Fruit fly (Drosophila melanogaster) whole organism, embryonic: Measurements from ENCODE around the gene pasi2.
A peak's percentile ranks its signal among the peaks of the same experiment; 100 is the strongest.

Experiments
- Awh ChIP-seq: fragments of 200-800 bp; sonication (Bioruptor generic); IDR thresholded peaks from 2 replicates; pipeline ENCODE4, ENCODE4 v1.3.6; 2022; ENCODE audit warnings: missing biosample characterization, missing genetic modification characterization
- BEAF-32 ChIP-seq: fragments of 200-800 bp; sonication (Bioruptor generic); optimal IDR thresholded peaks from 3 replicates; lab custom pipeline; 2017; ENCODE audit warnings: missing biosample characterization, missing genetic modification characterization, mild to moderate bottlenecking, moderate library complexity, missing genetic modification reagents
- CG11504 ChIP-seq: fragments of 200-800 bp; sonication (Bioruptor generic); optimal IDR thresholded peaks from 3 replicates; lab custom pipeline; 2019; ENCODE audit warnings: missing biosample characterization, mild to moderate bottlenecking, missing genetic modification characterization, moderate library complexity
- CG1233 ChIP-seq: fragments of 200-800 bp; sonication (Bioruptor generic); optimal IDR thresholded peaks from 4 replicates; lab custom pipeline; 2018; ENCODE audit warnings: missing biosample characterization, mild to moderate bottlenecking, missing genetic modification characterization
- CG14667 ChIP-seq: fragments of 200-800 bp; sonication (Bioruptor generic); IDR thresholded peaks from 2 replicates; pipeline ENCODE4 v1.3.6; 2022; ENCODE audit warnings: missing biosample characterization, missing genetic modification characterization
- CG16779 ChIP-seq: fragments of 200-800 bp; sonication (Bioruptor generic); IDR thresholded peaks from 2 replicates; pipeline ENCODE4 v1.3.6; 2022; ENCODE audit warnings: missing biosample characterization, missing genetic modification characterization
- CG18599 ChIP-seq: fragments of 200-800 bp; sonication (Bioruptor generic); optimal IDR thresholded peaks from 3 replicates; lab custom pipeline; 2017; ENCODE audit warnings: missing biosample characterization, missing genetic modification characterization, mild to moderate bottlenecking, moderate library complexity, missing genetic modification reagents
- CG4424 ChIP-seq: fragments of 200-800 bp; sonication (Bioruptor generic); optimal IDR thresholded peaks from 3 replicates; lab custom pipeline; 2016; ENCODE audit warnings: missing biosample characterization, missing genetic modification characterization
- CG7745 ChIP-seq: fragments of 200-800 bp; sonication (Bioruptor generic); optimal IDR thresholded peaks from 2 replicates; lab custom pipeline; 2018; ENCODE audit warnings: missing biosample characterization, mild to moderate bottlenecking, missing genetic modification characterization, moderate library complexity
- CG8281 ChIP-seq: fragments of 200-800 bp; sonication (Bioruptor generic); optimal IDR thresholded peaks from 2 replicates; lab custom pipeline; 2018; ENCODE audit warnings: missing biosample characterization, mild to moderate bottlenecking, missing genetic modification characterization, moderate library complexity
- CG8765 ChIP-seq: fragments of 200-800 bp; sonication (Bioruptor generic); IDR thresholded peaks from 2 replicates; pipeline ENCODE4 v1.3.6; 2022; ENCODE audit warnings: missing biosample characterization, missing genetic modification characterization
- CG9727 ChIP-seq: fragments of 200-800 bp; sonication (Bioruptor generic); optimal IDR thresholded peaks from 3 replicates; lab custom pipeline; 2017; ENCODE audit warnings: missing biosample characterization, mild to moderate bottlenecking, missing genetic modification characterization
- E2f2 ChIP-seq: fragments of 200-800 bp; sonication (Bioruptor generic); IDR thresholded peaks from 2 replicates; pipeline ENCODE4 v1.3.6; 2022; ENCODE audit warnings: missing biosample characterization, missing genetic modification characterization
- HLH3B ChIP-seq: fragments of 200-800 bp; sonication (Bioruptor generic); IDR thresholded peaks from 2 replicates; pipeline ENCODE4 v1.3.6; 2022; ENCODE audit warnings: missing biosample characterization, missing genetic modification characterization
- MTF-1 ChIP-seq: fragments of 200-800 bp; sonication (Bioruptor generic); optimal IDR thresholded peaks from 2 replicates; lab custom pipeline; 2018; ENCODE audit warnings: missing biosample characterization, mild to moderate bottlenecking, missing genetic modification characterization, borderline replicate concordance
- Med ChIP-seq: fragments of 200-800 bp; sonication (Bioruptor generic); peaks from one replicate; lab custom pipeline; 2016; ENCODE audit warnings: missing biosample characterization, missing genetic modification characterization, mild to moderate bottlenecking, inconsistent platforms, moderate library complexity
- Nf-YB ChIP-seq: fragments of 200-800 bp; sonication (Bioruptor generic); optimal IDR thresholded peaks from 3 replicates; lab custom pipeline; 2019; ENCODE audit warnings: missing biosample characterization, mild to moderate bottlenecking, missing genetic modification characterization, moderate library complexity
- Spps ChIP-seq: fragments of 200-800 bp; sonication (Bioruptor generic); optimal IDR thresholded peaks from 2 replicates; lab custom pipeline; 2018; ENCODE audit warnings: missing biosample characterization, mild to moderate bottlenecking, missing genetic modification characterization
- Stat92E ChIP-seq, 3 experiments: fragments of >200 bp in 2 of 3; fragments of 200-800 bp in 1 of 3; sonication (Bioruptor generic) in 1 of 3; optimal IDR thresholded peaks; 2 replicates each; lab custom pipeline; 2017 to 2019; ENCODE audit warnings: missing biosample characterization in 3 of 3, missing genetic modification characterization in 3 of 3, mild to moderate bottlenecking in 1 of 3, moderate library complexity in 1 of 3
- ash1 ChIP-seq: fragments of 200-800 bp; sonication (Bioruptor generic); optimal IDR thresholded peaks from 2 replicates; lab custom pipeline; 2018; ENCODE audit warnings: missing biosample characterization, mild to moderate bottlenecking, missing genetic modification characterization
- cg ChIP-seq: fragments of 200-800 bp; sonication (Bioruptor generic); optimal IDR thresholded peaks from 3 replicates; lab custom pipeline; 2019; ENCODE audit warnings: missing biosample characterization, mild to moderate bottlenecking, missing genetic modification characterization, moderate library complexity
- corto ChIP-seq: fragments of 200-800 bp; sonication (Bioruptor generic); optimal IDR thresholded peaks from 2 replicates; lab custom pipeline; 2016; ENCODE audit warnings: missing biosample characterization, mild to moderate bottlenecking, missing genetic modification characterization, moderate library complexity
- crol ChIP-seq: fragments of 200-800 bp; sonication (Bioruptor generic); IDR thresholded peaks from 2 replicates; pipeline ENCODE4 v1.3.6; 2022; ENCODE audit warnings: missing biosample characterization, missing genetic modification characterization
- fd96Cb ChIP-seq: fragments of 200-800 bp; sonication (Bioruptor generic); optimal IDR thresholded peaks from 2 replicates; lab custom pipeline; 2018; ENCODE audit warnings: missing biosample characterization, mild to moderate bottlenecking, missing genetic modification characterization, moderate library complexity
- fu2 ChIP-seq: fragments of 200-800 bp; sonication (Bioruptor generic); optimal IDR thresholded peaks from 2 replicates; lab custom pipeline; 2016; ENCODE audit warnings: missing biosample characterization, missing genetic modification characterization
- insv ChIP-seq, 2 experiments: fragments of 200-800 bp; sonication (Bioruptor generic); optimal IDR thresholded peaks; 3 replicates each; lab custom pipeline; 2016 to 2018; ENCODE audit warnings: missing biosample characterization in 2 of 2, missing genetic modification characterization in 2 of 2
- jigr1 ChIP-seq: fragments of 200-800 bp; sonication (Bioruptor generic); IDR thresholded peaks from 3 replicates; pipeline ENCODE4 v1.3.6; 2022; ENCODE audit warnings: missing biosample characterization, missing genetic modification characterization
- nom ChIP-seq: fragments of 200-800 bp; sonication (Bioruptor generic); optimal IDR thresholded peaks from 2 replicates; lab custom pipeline; 2017; ENCODE audit warnings: missing biosample characterization, missing genetic modification characterization, mild to moderate bottlenecking, moderate library complexity, missing genetic modification reagents
- org-1 ChIP-seq: fragments of 200-800 bp; sonication (Bioruptor generic); optimal IDR thresholded peaks from 2 replicates; lab custom pipeline; 2017; ENCODE audit warnings: missing biosample characterization, missing genetic modification characterization
- otp ChIP-seq: fragments of 200-800 bp; sonication (Bioruptor generic); IDR thresholded peaks from 3 replicates; pipeline ENCODE4, ENCODE4 v1.3.6; 2022; ENCODE audit warnings: missing biosample characterization, missing genetic modification characterization
- phol ChIP-seq: fragments of 200-800 bp; sonication (Bioruptor generic); optimal IDR thresholded peaks from 3 replicates; lab custom pipeline; 2018; ENCODE audit warnings: missing biosample characterization, mild to moderate bottlenecking, missing genetic modification characterization, moderate library complexity
- sqz ChIP-seq: fragments of 200-800 bp; sonication (Bioruptor generic); optimal IDR thresholded peaks from 3 replicates; lab custom pipeline; 2018; ENCODE audit warnings: missing biosample characterization, mild to moderate bottlenecking, missing genetic modification characterization
- stwl ChIP-seq: fragments of 200-800 bp; sonication (Bioruptor generic); optimal IDR thresholded peaks from 3 replicates; lab custom pipeline; 2018; ENCODE audit warnings: missing biosample characterization, mild to moderate bottlenecking, missing genetic modification characterization, moderate library complexity
- tap ChIP-seq: fragments of 200-800 bp; optimal IDR thresholded peaks from 3 replicates; lab custom pipeline; 2019; ENCODE audit warnings: missing biosample characterization, mild to moderate bottlenecking, missing genetic modification characterization, moderate library complexity
- tio ChIP-seq: fragments of 200-800 bp; sonication (Bioruptor generic); optimal IDR thresholded peaks from 2 replicates; lab custom pipeline; 2017; ENCODE audit warnings: missing biosample characterization, missing genetic modification characterization, inconsistent platforms
- ttk ChIP-seq: fragments of 200-800 bp; sonication (Bioruptor generic); IDR thresholded peaks from 2 replicates; pipeline ENCODE4 v2.1.2; 2022; ENCODE audit warnings: missing biosample characterization, missing genetic modification characterization
- unc-4 ChIP-seq: fragments of 200-800 bp; sonication (Bioruptor generic); IDR thresholded peaks from 2 replicates; pipeline ENCODE4 v1.3.6; 2022; ENCODE audit warnings: missing biosample characterization, missing genetic modification characterization; ENCODE audit not compliant: partially characterized antibody
- zf30C ChIP-seq: fragments of 200-800 bp; sonication (Bioruptor generic); optimal IDR thresholded peaks from 3 replicates; lab custom pipeline; 2018; ENCODE audit warnings: missing biosample characterization, mild to moderate bottlenecking, missing genetic modification characterization

The pasi2 gene

DNA sequence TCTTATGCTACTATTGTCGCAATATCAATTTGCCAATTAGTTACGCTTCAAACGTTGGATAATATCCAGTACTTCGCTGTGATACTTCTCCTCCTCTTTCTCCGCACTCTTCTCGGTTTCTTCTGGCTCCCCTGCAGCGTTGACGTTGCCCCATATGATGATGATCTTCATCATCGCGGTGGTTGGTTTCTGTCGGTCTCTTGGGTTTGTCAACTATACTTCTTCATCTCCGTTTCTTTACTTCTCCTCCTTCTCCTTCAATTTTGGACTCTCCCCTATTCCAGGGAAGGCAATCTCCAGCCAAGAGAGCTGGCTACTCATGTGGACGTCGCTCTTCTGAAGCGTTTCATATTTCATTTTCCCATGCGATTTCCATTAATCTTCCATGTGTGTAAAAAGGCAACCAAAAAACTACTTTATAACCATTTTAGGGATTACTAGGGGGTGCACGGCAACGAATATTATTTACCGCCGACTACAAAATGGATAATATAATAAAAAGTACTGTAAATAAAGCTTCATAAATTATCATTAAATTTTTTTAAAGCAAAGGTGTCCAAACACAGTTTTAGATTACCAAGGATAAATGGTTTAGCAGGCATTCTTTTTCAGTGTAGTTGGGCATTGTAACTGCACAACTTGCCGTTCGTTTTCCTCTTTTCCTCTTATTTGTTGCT is 12.9 kb downstream of the pasi2 start (continued):
- TF ChIP-seq stwl (tag; lab: Kevin White, UChicago) (no peak), corto (GFP tag; lab: Kevin White, UChicago) (peak; percentile 11), Med (peak; percentile 58), phol (tag; lab: Kevin White, UChicago) (peak; percentile 23), CG11504 (tag; lab: Kevin White, UChicago) (peak; percentile 6), Spps (no peak), org-1 (no peak), crol (GFP tag; lab: Robert Waterston, UW) (peak; percentile 50; the same call in 1 of the 2 replicates), CG8281 (tag; lab: Kevin White, UChicago) (no peak), CG16779 (GFP tag; lab: Robert Waterston, UW) (no peak), CG1233 (GFP tag; lab: Kevin White, UChicago) (no peak), CG18599 (GFP tag; lab: Kevin White, UChicago) (peak; percentile 46), CG14667 (GFP tag; lab: Robert Waterston, UW) (no peak), CG4424 (GFP tag; lab: Kevin White, UChicago) (peak; percentile 43), zf30C (GFP tag; lab: Kevin White, UChicago) (peak; percentile 73), Nf-YB (GFP tag; lab: Kevin White, UChicago) (no peak), CG9727 (GFP tag; lab: Kevin White, UChicago) (peak; percentile 67), ash1 (GFP tag; lab: Kevin White, UChicago) (no peak), Awh (GFP tag; lab: Robert Waterston, UW) (no peak), Stat92E (GFP tag; optimal IDR thresholded peaks at IDR 0.05; lab: Kevin White, UChicago) (no peak), fd96Cb (tag; lab: Kevin White, UChicago) (peak; percentile 25), fu2 (GFP tag; lab: Kevin White, UChicago) (no peak), tio (GFP tag; lab: Kevin White, UChicago) (peak; percentile 20), jigr1 (GFP tag; lab: Robert Waterston, UW) (no peak)

DNA sequence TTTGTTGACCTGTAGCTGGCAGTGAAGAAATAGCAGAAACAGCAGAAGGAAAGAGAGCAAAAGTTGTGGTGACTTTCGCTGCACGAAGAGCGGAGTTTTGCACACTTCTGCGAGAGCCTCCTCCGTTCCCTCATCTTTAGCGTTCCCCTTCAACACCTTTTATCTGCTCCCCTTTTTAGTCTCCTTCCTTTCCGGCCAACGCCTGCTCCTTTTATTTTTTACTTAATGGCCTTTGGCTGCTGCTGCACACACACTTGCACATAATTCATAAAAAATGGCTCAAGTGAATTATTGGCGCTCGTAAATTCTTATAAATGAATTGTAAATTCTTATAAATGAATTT is 13.4 kb downstream of the pasi2 start:
- TF ChIP-seq CG7745 (tag; lab: Kevin White, UChicago) (no peak), sqz (GFP tag; lab: Kevin White, UChicago) (no peak), ttk (no peak), CG8765 (GFP tag; lab: Robert Waterston, UW) (no peak), tap (no peak), unc-4 (no peak), cg (GFP tag; lab: Kevin White, UChicago) (no peak), E2f2 (GFP tag; lab: Robert Waterston, UW) (0 out of 2 replicates have a peak, but pooled peaks have one; percentile 3), otp (GFP tag; lab: Robert Waterston, UW) (no peak), HLH3B (GFP tag; lab: Robert Waterston, UW) (no peak), nom (peak; percentile 18), BEAF-32 (GFP tag; lab: Kevin White, UChicago) (no peak), MTF-1 (GFP tag; lab: Kevin White, UChicago) (no peak), insv (GFP tag; optimal IDR thresholded peaks at IDR 0.05; lab: Kevin White, UChicago) (no peak)
